Worm (Caenorhabditis elegans) whole organism, young adult: ENCODE data around the gene R04F11.5.

ENCODE experiments used
- B0019.2 ChIP-seq: fragments of 200-800 bp; sonication (Bioruptor generic); conservative IDR thresholded peaks from 2 replicates; pipeline ENCODE4 v1.3.6; 2022; ENCODE audit warnings: missing genetic modification reagents, missing genetic modification characterization, missing compliant biosample characterization
- B0261.1 ChIP-seq: sonication (generic microtip); optimal IDR thresholded peaks from 2 replicates; lab custom pipeline; 2016; ENCODE audit warnings: mild to moderate bottlenecking, missing genetic modification characterization, moderate library complexity, missing compliant biosample characterization
- B0336.3 ChIP-seq: fragments of 200-800 bp; sonication (Bioruptor generic); IDR thresholded peaks from 2 replicates; pipeline ENCODE4 v1.3.6; 2022; ENCODE audit warnings: missing genetic modification characterization, missing compliant biosample characterization
- D2030.7 ChIP-seq: fragments of 200-800 bp; sonication (Bioruptor generic); IDR thresholded peaks from 2 replicates; pipeline ENCODE4 v1.3.6; 2022; ENCODE audit warnings: missing genetic modification reagents, missing genetic modification characterization, missing compliant biosample characterization
- F10E7.11 ChIP-seq: sonication (generic microtip); optimal IDR thresholded peaks from 2 replicates; lab custom pipeline; 2017; ENCODE audit warnings: mild to moderate bottlenecking, missing genetic modification characterization, moderate library complexity, missing compliant biosample characterization
- F22D6.2 ChIP-seq: sonication (generic microtip); optimal IDR thresholded peaks from 2 replicates; lab custom pipeline; 2016; ENCODE audit warnings: mild to moderate bottlenecking, missing genetic modification characterization, missing compliant biosample characterization
- F37B4.10 ChIP-seq: fragments of 200-800 bp; sonication (Bioruptor generic); IDR thresholded peaks from 2 replicates; pipeline ENCODE4 v1.3.6; 2022; ENCODE audit warnings: missing genetic modification characterization, missing compliant biosample characterization
- F49E8.2 ChIP-seq: sonication (generic microtip); optimal IDR thresholded peaks from 3 replicates; lab custom pipeline; 2017; ENCODE audit warnings: missing genetic modification characterization, mild to moderate bottlenecking, missing compliant biosample characterization, antibody characterized with exemption, moderate library complexity; ENCODE audit not compliant: insufficient read depth
- F52B5.7 ChIP-seq: sonication (generic microtip); optimal IDR thresholded peaks from 2 replicates; lab custom pipeline; 2016; ENCODE audit warnings: mild to moderate bottlenecking, missing genetic modification characterization, missing compliant biosample characterization
- F57A8.1 ChIP-seq: fragments of 200-800 bp; sonication (Bioruptor generic); optimal IDR thresholded peaks from 2 replicates; lab custom pipeline; 2018; ENCODE audit warnings: mild to moderate bottlenecking, missing genetic modification characterization, moderate library complexity, missing compliant biosample characterization
- T07F8.4 ChIP-seq: sonication (generic microtip); optimal IDR thresholded peaks from 2 replicates; lab custom pipeline; 2016; ENCODE audit warnings: mild to moderate bottlenecking, missing genetic modification characterization, moderate library complexity, missing compliant biosample characterization
- T26A5.8 ChIP-seq: sonication (generic microtip); optimal IDR thresholded peaks from 2 replicates; lab custom pipeline; 2016; ENCODE audit warnings: missing genetic modification characterization, missing compliant biosample characterization
- Y53G8AR.9 ChIP-seq: fragments of 200-800 bp; sonication (Bioruptor generic); conservative IDR thresholded peaks from 2 replicates; pipeline ENCODE4 v1.3.6; 2022; ENCODE audit warnings: missing genetic modification reagents, missing genetic modification characterization, missing compliant biosample characterization
- Y67H2A.10 ChIP-seq: fragments of 200-800 bp; sonication (Bioruptor generic); conservative IDR thresholded peaks from 2 replicates; pipeline ENCODE4 v1.3.6; 2022; ENCODE audit warnings: missing genetic modification reagents, missing genetic modification characterization, missing compliant biosample characterization
- Y95B8A.8 ChIP-seq: fragments of 200-800 bp; sonication (Bioruptor generic); IDR thresholded peaks from 2 replicates; pipeline ENCODE4 v1.3.6; 2022; ENCODE audit warnings: missing genetic modification reagents, missing genetic modification characterization, missing compliant biosample characterization
- akir-1 ChIP-seq: fragments of 200-800 bp; sonication (Bioruptor generic); optimal IDR thresholded peaks from 2 replicates; lab custom pipeline; 2018; ENCODE audit warnings: mild to moderate bottlenecking, missing genetic modification characterization, moderate library complexity, missing compliant biosample characterization
- ama-1 ChIP-seq, 3 experiments: fragments of 150-350 bp in 1 of 3; sonication (generic microtip) in 2 of 3; optimal IDR thresholded peaks; 2 replicates each; lab custom pipeline; 2014 to 2018; ENCODE audit warnings: missing biosample characterization in 2 of 3, missing genetic modification characterization in 2 of 3, missing genetic modification reagents in 2 of 3
- aptf-2 ChIP-seq: fragments of 200-800 bp; sonication (Bioruptor generic); conservative IDR thresholded peaks from 2 replicates; pipeline ENCODE4 v1.3.6; 2022; ENCODE audit warnings: missing genetic modification reagents, missing genetic modification characterization, missing compliant biosample characterization
- athp-1 ChIP-seq: sonication (generic microtip); optimal IDR thresholded peaks from 2 replicates; lab custom pipeline; 2017; ENCODE audit warnings: mild to moderate bottlenecking, missing genetic modification characterization, missing compliant biosample characterization
- attf-3 ChIP-seq: fragments of 200-800 bp; sonication (Bioruptor generic); conservative IDR thresholded peaks from 2 replicates; pipeline ENCODE4 v1.3.6; 2022; ENCODE audit warnings: missing genetic modification reagents, missing genetic modification characterization, missing compliant biosample characterization
- bed-1 ChIP-seq: fragments of 200-800 bp; sonication (Bioruptor generic); IDR thresholded peaks from 2 replicates; pipeline ENCODE4 v1.3.6; 2022; ENCODE audit warnings: missing genetic modification reagents, missing genetic modification characterization, missing compliant biosample characterization
- ceh-100 ChIP-seq: fragments of 200-800 bp; sonication (Bioruptor generic); IDR thresholded peaks from 2 replicates; pipeline ENCODE4 v1.3.6; 2022; ENCODE audit warnings: missing genetic modification reagents, missing genetic modification characterization, missing compliant biosample characterization
- ceh-79 ChIP-seq: sonication (generic microtip); optimal IDR thresholded peaks from 2 replicates; lab custom pipeline; 2017; ENCODE audit warnings: mild to moderate bottlenecking, missing genetic modification characterization, missing compliant biosample characterization
- die-1 ChIP-seq: sonication (generic microtip); optimal IDR thresholded peaks from 2 replicates; lab custom pipeline; 2016; ENCODE audit warnings: missing genotype, mild to moderate bottlenecking, missing genetic modification characterization, missing compliant biosample characterization
- dox-1 ChIP-seq: fragments of 200-800 bp; sonication (Bioruptor generic); IDR thresholded peaks from 2 replicates; pipeline ENCODE4 v1.3.6; 2022; ENCODE audit warnings: missing genetic modification reagents, missing genetic modification characterization, missing compliant biosample characterization
- dpl-1 ChIP-seq: fragments of 150-350 bp; optimal IDR thresholded peaks from 2 replicates; lab custom pipeline; 2014; ENCODE audit warnings: missing biosample characterization, missing genetic modification reagents, missing genetic modification characterization
- ets-4 ChIP-seq: fragments of 200-800 bp; sonication (Bioruptor generic); optimal IDR thresholded peaks from 2 replicates; lab custom pipeline; 2018; ENCODE audit warnings: mild to moderate bottlenecking, missing genetic modification characterization, missing compliant biosample characterization
- him-1 ChIP-seq: sonication (generic microtip); optimal IDR thresholded peaks from 2 replicates; lab custom pipeline; 2016; ENCODE audit warnings: missing genotype, missing genetic modification reagents, missing genetic modification characterization, missing compliant biosample characterization
- hrde-1 ChIP-seq: sonication (generic microtip); optimal IDR thresholded peaks from 2 replicates; lab custom pipeline; 2016; ENCODE audit warnings: missing genetic modification characterization, mild to moderate bottlenecking, missing compliant biosample characterization, moderate library complexity, missing genotype, missing genetic modification reagents, borderline replicate concordance
- hsf-1 ChIP-seq: fragments of 200-800 bp; sonication (Bioruptor generic); IDR thresholded peaks from 2 replicates; pipeline ENCODE4 v1.3.6; 2022; ENCODE audit warnings: missing genetic modification reagents, missing genetic modification characterization, missing compliant biosample characterization
- lin-26 ChIP-seq: fragments of 200-800 bp; sonication (Bioruptor generic); IDR thresholded peaks from 2 replicates; pipeline ENCODE4 v1.3.6; 2022; ENCODE audit warnings: missing genetic modification reagents, missing genetic modification characterization, missing compliant biosample characterization
- lin-35 ChIP-seq, 3 experiments: fragments of 150-350 bp in 2 of 3; sonication (generic microtip) in 1 of 3; optimal IDR thresholded peaks; 2 replicates each; lab custom pipeline; 2014 to 2018; ENCODE audit warnings: missing biosample characterization in 3 of 3, missing genetic modification characterization in 3 of 3, missing genetic modification reagents in 3 of 3
- lin-54 ChIP-seq: fragments of 200-800 bp; sonication (Bioruptor generic); optimal IDR thresholded peaks from 2 replicates; lab custom pipeline; 2018; ENCODE audit warnings: mild to moderate bottlenecking, missing genetic modification characterization, missing compliant biosample characterization
- lir-1 ChIP-seq: fragments of 200-800 bp; sonication (Bioruptor generic); conservative IDR thresholded peaks from 2 replicates; pipeline ENCODE4 v1.3.6; 2022; ENCODE audit warnings: missing genetic modification reagents, missing genetic modification characterization, missing compliant biosample characterization
- nhr-80 ChIP-seq: sonication (generic microtip); optimal IDR thresholded peaks from 2 replicates; lab custom pipeline; 2016; ENCODE audit warnings: missing genetic modification characterization, missing compliant biosample characterization
- nhr-90 ChIP-seq: sonication (generic microtip); optimal IDR thresholded peaks from 2 replicates; lab custom pipeline; 2016; ENCODE audit warnings: missing genotype, mild to moderate bottlenecking, missing genetic modification characterization, missing compliant biosample characterization
- somi-1 ChIP-seq: fragments of 200-800 bp; sonication (Bioruptor generic); optimal IDR thresholded peaks from 2 replicates; lab custom pipeline; 2018; ENCODE audit warnings: mild to moderate bottlenecking, missing genetic modification characterization, missing compliant biosample characterization
- zim-3 ChIP-seq: sonication (generic microtip); optimal IDR thresholded peaks from 2 replicates; lab custom pipeline; 2017; ENCODE audit warnings: mild to moderate bottlenecking, missing genetic modification characterization, moderate library complexity, missing compliant biosample characterization
- ztf-22 ChIP-seq: fragments of 200-800 bp; sonication (Bioruptor generic); optimal IDR thresholded peaks from 2 replicates; lab custom pipeline; 2018; ENCODE audit warnings: mild to moderate bottlenecking, missing genetic modification characterization, moderate library complexity, missing compliant biosample characterization
- ztf-6 ChIP-seq: fragments of 200-800 bp; sonication (Bioruptor generic); IDR thresholded peaks from 2 replicates; pipeline ENCODE4 v1.3.6; 2022; ENCODE audit warnings: missing genetic modification reagents, missing genetic modification characterization, missing compliant biosample characterization

The R04F11.5 gene

ce11 chrV:12351842-12352241 is 34.0 kb upstream of the R04F11.5 start:
- TF ChIP-seq F22D6.2 (tag; lab: Kevin White, UChicago) (no peak), B0019.2 (GFP tag; lab: Robert Waterston, UW) (no peak), lin-26 (GFP tag; lab: Robert Waterston, UW) (0 out of 2 replicates have a peak, but pooled peaks have one; percentile 12), him-1 (tag; lab: Kevin White, UChicago) (no peak)
- TF ChIP-seq, all 124 proteins: peak for 1

- TF ChIP-seq lir-1 (GFP tag; lab: Robert Waterston, UW): no peak
- TF ChIP-seq dpl-1 (GFP tag; lab: Kevin White, UChicago): no peak
- no peak for TF ChIP-seq ets-4 (GFP tag; lab: Kevin White, UChicago)
- TF ChIP-seq zim-3: no peak
- TF ChIP-seq lin-54: no peak
- TF ChIP-seq Y53G8AR.9: no peak
- no peak for TF ChIP-seq hsf-1 (GFP tag; lab: Robert Waterston, UW)
- TF ChIP-seq attf-3 (GFP tag; lab: Robert Waterston, UW): no peak
- TF ChIP-seq athp-1: no peak
- no peak for TF ChIP-seq F57A8.1 (GFP tag; lab: Kevin White, UChicago)
- TF ChIP-seq lin-35 (GFP tag; optimal IDR thresholded peaks at IDR 0.05; lab: Kevin White, UChicago): no peak
Observed at ce11 chrV:12349365-12349764, 31.5 kb upstream of the R04F11.5 start.

- no peak for TF ChIP-seq F37B4.10 (GFP tag; lab: Robert Waterston, UW)
- TF ChIP-seq nhr-80 (tag; lab: Kevin White, UChicago): peak; percentile 37
Observed at ce11 chrV:12347854-12348253, 30.0 kb upstream of the R04F11.5 start.

- TF ChIP-seq Y53G8AR.9 (no peak), somi-1 (no peak), B0336.3 (GFP tag; lab: Robert Waterston, UW) (no peak)
Observed at ce11 chrV:12345808-12346207, 28.0 kb upstream of the R04F11.5 start, which contains the start of gene snb-2. TSS of gene snb-2 (minus strand) at chrV:12345908.

DNA sequence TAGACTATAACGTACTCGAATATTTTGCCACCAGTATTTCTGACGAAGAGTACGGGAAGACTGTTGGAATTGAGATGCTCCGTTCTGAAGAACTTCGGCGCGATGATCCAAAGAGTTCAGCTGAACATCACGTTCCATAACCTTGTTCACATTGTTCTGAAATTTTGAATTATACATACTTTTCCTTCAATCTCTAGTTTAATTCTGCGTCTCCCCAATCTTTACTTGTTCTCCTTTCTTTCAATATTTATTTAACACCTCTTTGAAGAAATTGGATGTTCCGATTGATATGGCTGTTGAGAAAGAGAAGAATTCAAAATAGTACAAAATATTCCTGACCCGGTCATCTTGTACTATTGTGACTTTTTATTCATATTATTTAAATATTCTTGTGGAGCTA is 27.0 kb upstream of the R04F11.5 start, which contains the start of gene F23H12.3:
Gene F23H12.3 (plus strand): TSS at position 301 of the 400 bp plus-strand sequence.
- TF ChIP-seq F52B5.7 (tag; lab: Kevin White, UChicago): no peak
- no peak for TF ChIP-seq dox-1 (GFP tag; lab: Robert Waterston, UW)
- TF ChIP-seq ztf-6 (GFP tag; lab: Robert Waterston, UW): no peak
- no peak for TF ChIP-seq bed-1 (GFP tag; lab: Robert Waterston, UW)
- no peak for TF ChIP-seq akir-1 (GFP tag; lab: Kevin White, UChicago)

DNA sequence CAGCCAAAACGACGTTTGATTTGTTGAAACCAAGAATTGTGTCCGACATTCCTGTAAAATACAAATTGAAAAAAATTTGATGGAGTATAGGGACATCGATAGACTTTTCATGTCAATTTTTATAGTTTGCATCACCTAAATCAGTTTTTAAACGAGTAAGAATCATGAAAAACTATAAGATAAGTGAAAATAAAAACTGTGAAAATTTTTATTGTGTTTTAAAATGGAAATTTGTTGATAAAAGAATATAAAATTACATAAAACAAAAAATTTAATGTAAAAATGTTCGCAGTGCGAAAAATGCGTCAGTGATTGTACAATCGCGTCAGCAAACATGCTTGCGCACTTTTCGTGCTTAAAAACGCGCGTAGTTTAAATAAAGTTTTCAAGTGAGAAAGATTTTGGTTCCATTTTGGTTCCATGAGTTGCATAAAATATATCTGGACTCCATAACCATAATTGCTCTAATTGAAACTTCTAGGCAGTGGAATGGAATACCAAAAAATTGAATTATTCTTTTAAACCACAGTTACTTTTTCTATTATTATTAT is 25.7 kb upstream of the R04F11.5 start, which contains the start of gene tomm-20:
Gene tomm-20 (minus strand): TSS at position 51 of the 551 bp plus-strand sequence.
- TF ChIP-seq T26A5.8 (tag; lab: Kevin White, UChicago): no peak
- TF ChIP-seq ztf-22 (GFP tag; lab: Kevin White, UChicago): no peak
- no peak for TF ChIP-seq zim-3
- peak; percentile 81 for TF ChIP-seq ceh-100 (GFP tag; lab: Robert Waterston, UW)
- TF ChIP-seq die-1 (tag; lab: Kevin White, UChicago): peak; percentile 52
- TF ChIP-seq B0261.1 (tag; lab: Kevin White, UChicago): peak; percentile 31
- no peak for TF ChIP-seq T07F8.4
- no peak for TF ChIP-seq ama-1 (optimal IDR thresholded peaks at IDR 0.05; lab: Kevin White, UChicago)
- no peak for TF ChIP-seq ama-1 (GFP tag; optimal IDR thresholded peaks at IDR 0.05; lab: Kevin White, UChicago)
- TF ChIP-seq D2030.7 (GFP tag; lab: Robert Waterston, UW): peak; percentile 62
- TF ChIP-seq aptf-2 (GFP tag; lab: Robert Waterston, UW): no peak
- TF ChIP-seq F49E8.2 (tag; lab: Kevin White, UChicago): peak; percentile 56
- no peak for TF ChIP-seq Y67H2A.10
- TF ChIP-seq ceh-79 (tag; lab: Kevin White, UChicago): no peak
- no peak for TF ChIP-seq nhr-90 (tag; lab: Kevin White, UChicago)
- TF ChIP-seq Y53G8AR.9: peak; percentile 94
- TF ChIP-seq hrde-1 (tag; lab: Kevin White, UChicago): peak; percentile 38
- no peak for TF ChIP-seq F10E7.11 (tag; lab: Kevin White, UChicago)
- no peak for TF ChIP-seq Y95B8A.8 (GFP tag; lab: Robert Waterston, UW)
- peak; percentile 79 for TF ChIP-seq dox-1 (GFP tag; lab: Robert Waterston, UW)
